Worm (Caenorhabditis elegans) whole organism, late embryonic: ENCODE data around the gene Y9C9A.5.

ENCODE experiments used
- C38D4.7 ChIP-seq: fragments of 200-800 bp; sonication (Bioruptor generic); optimal IDR thresholded peaks from 2 replicates; lab custom pipeline; 2018; ENCODE audit warnings: mild to moderate bottlenecking, missing genetic modification characterization, moderate library complexity, missing compliant biosample characterization
- K02D7.2 ChIP-seq: sonication (generic microtip); optimal IDR thresholded peaks from 2 replicates; lab custom pipeline; 2017; ENCODE audit warnings: mild to moderate bottlenecking, missing genetic modification characterization, missing compliant biosample characterization
- Y22D7AL.16 ChIP-seq: sonication (generic microtip); optimal IDR thresholded peaks from 2 replicates; lab custom pipeline; 2016; ENCODE audit warnings: missing genetic modification characterization, missing compliant biosample characterization
- ama-1 ChIP-seq: fragments of 150-350 bp; optimal IDR thresholded peaks from 2 replicates; lab custom pipeline; 2014
- ceh-14 ChIP-seq: sonication (generic microtip); optimal IDR thresholded peaks from 2 replicates; lab custom pipeline; 2016; ENCODE audit warnings: missing genotype, missing genetic modification characterization, missing compliant biosample characterization
- ceh-19 ChIP-seq: fragments of 200-800 bp; sonication (Bioruptor generic); optimal IDR thresholded peaks from 2 replicates; lab custom pipeline; 2018; ENCODE audit warnings: mild to moderate bottlenecking, missing genetic modification characterization, missing compliant biosample characterization
- ceh-24 ChIP-seq: sonication (generic microtip); optimal IDR thresholded peaks from 2 replicates; lab custom pipeline; 2016; ENCODE audit warnings: mild to moderate bottlenecking, missing genetic modification characterization, missing compliant biosample characterization
- ceh-30 ChIP-seq: fragments of 150-350 bp; optimal IDR thresholded peaks from 2 replicates; lab custom pipeline; 2014; ENCODE audit warnings: missing biosample characterization, missing genetic modification characterization
- ceh-6 ChIP-seq: fragments of 200-800 bp; sonication (Bioruptor generic); optimal IDR thresholded peaks from 2 replicates; lab custom pipeline; 2018; ENCODE audit warnings: mild to moderate bottlenecking, missing genetic modification characterization, missing compliant biosample characterization
- ceh-9 ChIP-seq: sonication (generic microtip); optimal IDR thresholded peaks from 2 replicates; lab custom pipeline; 2016; ENCODE audit warnings: mild to moderate bottlenecking, missing genetic modification characterization, inconsistent platforms, missing compliant biosample characterization
- dve-1 ChIP-seq: sonication (generic microtip); optimal IDR thresholded peaks from 2 replicates; lab custom pipeline; 2017; ENCODE audit warnings: antibody characterized with exemption, mild to moderate bottlenecking, missing genetic modification characterization, missing compliant biosample characterization
- elt-2 ChIP-seq: sonication (generic microtip); optimal IDR thresholded peaks from 2 replicates; lab custom pipeline; 2016; ENCODE audit warnings: missing genetic modification reagents, missing genetic modification characterization, missing compliant biosample characterization
- elt-4 ChIP-seq: sonication (generic microtip); optimal IDR thresholded peaks from 2 replicates; lab custom pipeline; 2016; ENCODE audit warnings: missing genetic modification characterization, missing compliant biosample characterization
- ets-4 ChIP-seq: sonication (generic microtip); optimal IDR thresholded peaks from 2 replicates; lab custom pipeline; 2016; ENCODE audit warnings: missing genetic modification characterization, missing compliant biosample characterization
- eyg-1 ChIP-seq: sonication (generic microtip); optimal IDR thresholded peaks from 2 replicates; lab custom pipeline; 2016; ENCODE audit warnings: missing genotype, missing genetic modification characterization, missing compliant biosample characterization
- fkh-10 ChIP-seq: fragments of 150-350 bp; optimal IDR thresholded peaks from 2 replicates; lab custom pipeline; 2014; ENCODE audit warnings: missing biosample characterization, missing genetic modification reagents, missing genetic modification characterization
- fkh-6 ChIP-seq: sonication (generic microtip); optimal IDR thresholded peaks from 2 replicates; lab custom pipeline; 2016; ENCODE audit warnings: missing genetic modification characterization, missing compliant biosample characterization
- hlh-15 ChIP-seq: sonication (generic microtip); optimal IDR thresholded peaks from 2 replicates; lab custom pipeline; 2016; ENCODE audit warnings: missing genetic modification characterization, missing compliant biosample characterization
- hlh-6 ChIP-seq: sonication (generic microtip); optimal IDR thresholded peaks from 2 replicates; lab custom pipeline; 2016; ENCODE audit warnings: missing genotype, missing genetic modification characterization, missing compliant biosample characterization
- lim-6 ChIP-seq: sonication (generic microtip); optimal IDR thresholded peaks from 2 replicates; lab custom pipeline; 2016; ENCODE audit warnings: missing genetic modification characterization, missing compliant biosample characterization
- mec-3 ChIP-seq: sonication (generic microtip); optimal IDR thresholded peaks from 2 replicates; lab custom pipeline; 2016; ENCODE audit warnings: borderline replicate concordance, missing genetic modification characterization, missing compliant biosample characterization
- nhr-232 ChIP-seq: sonication (generic microtip); optimal IDR thresholded peaks from 2 replicates; lab custom pipeline; 2016; ENCODE audit warnings: missing genetic modification characterization, missing compliant biosample characterization
- odd-2 ChIP-seq: sonication (generic microtip); optimal IDR thresholded peaks from 2 replicates; lab custom pipeline; 2017; ENCODE audit warnings: antibody characterized with exemption, mild to moderate bottlenecking, missing genetic modification characterization, missing compliant biosample characterization
- pag-3 ChIP-seq: sonication (generic microtip); optimal IDR thresholded peaks from 2 replicates; lab custom pipeline; 2016; ENCODE audit warnings: missing compliant biosample characterization, missing genetic modification characterization, borderline replicate concordance
- pha-2 ChIP-seq: sonication (generic microtip); optimal IDR thresholded peaks from 2 replicates; lab custom pipeline; 2017; ENCODE audit warnings: mild to moderate bottlenecking, missing genetic modification characterization, missing compliant biosample characterization
- pqm-1 ChIP-seq: sonication (generic microtip); optimal IDR thresholded peaks from 2 replicates; lab custom pipeline; 2016; ENCODE audit warnings: missing genetic modification characterization, missing compliant biosample characterization
- pros-1 ChIP-seq: fragments of 150-350 bp; optimal IDR thresholded peaks from 2 replicates; lab custom pipeline; 2014; ENCODE audit warnings: missing biosample characterization, missing genetic modification reagents, missing genetic modification characterization
- rnt-1 ChIP-seq: sonication (generic microtip); optimal IDR thresholded peaks from 2 replicates; lab custom pipeline; 2016; ENCODE audit warnings: missing genetic modification characterization, missing compliant biosample characterization
- tbx-2 ChIP-seq: sonication (generic microtip); optimal IDR thresholded peaks from 2 replicates; lab custom pipeline; 2016; ENCODE audit warnings: missing genetic modification characterization, missing compliant biosample characterization
- unc-3 ChIP-seq, 2 experiments: fragments of 200-800 bp in 1 of 2; sonication (Bioruptor generic) in 1 of 2; sonication (generic microtip) in 1 of 2; conservative IDR thresholded peaks in 1 of 2; optimal IDR thresholded peaks in 1 of 2; 2 replicates each; pipeline versions ENCODE4 v1.3.6 to Lab custom; 2016 to 2022; ENCODE audit warnings: missing compliant biosample characterization in 2 of 2, missing genetic modification characterization in 2 of 2, missing genetic modification reagents in 1 of 2
- unc-42 ChIP-seq: sonication (generic microtip); optimal IDR thresholded peaks from 2 replicates; lab custom pipeline; 2016; ENCODE audit warnings: missing genotype, missing genetic modification characterization, missing compliant biosample characterization
- unc-86 ChIP-seq: sonication (generic microtip); optimal IDR thresholded peaks from 2 replicates; lab custom pipeline; 2016; ENCODE audit warnings: missing genetic modification characterization, missing compliant biosample characterization
- zip-5 ChIP-seq: sonication (generic microtip); optimal IDR thresholded peaks from 2 replicates; lab custom pipeline; 2016; ENCODE audit warnings: missing genetic modification characterization, missing compliant biosample characterization

The Y9C9A.5 gene

DNA sequence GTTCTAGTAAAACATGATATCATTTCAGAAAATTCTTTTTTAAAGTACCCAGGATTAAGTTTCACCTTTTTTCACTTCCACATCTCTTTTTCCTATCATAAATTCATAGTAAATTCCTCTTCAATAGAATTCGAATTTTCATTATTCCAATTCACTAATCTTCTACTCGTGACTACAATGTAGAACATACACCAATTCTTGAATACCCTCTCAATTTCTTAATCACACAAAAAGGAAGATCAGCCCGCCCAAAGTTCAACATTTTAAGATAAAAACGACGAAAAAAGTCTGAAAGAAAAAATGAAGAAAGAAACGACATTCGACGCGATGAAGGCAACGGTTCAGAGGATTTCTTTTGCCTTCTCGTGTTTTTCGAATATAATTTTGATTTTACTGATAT, 12.1 kb downstream of the Y9C9A.5 start, which contains the start of gene str-163:
Gene str-163 (plus strand): TSS at position 301 of the 400 bp plus-strand sequence.
- TF ChIP-seq pqm-1 (tag; lab: Kevin White, UChicago) (no peak), K02D7.2 (tag; lab: Kevin White, UChicago) (no peak), pros-1 (tag; lab: Kevin White, UChicago) (no peak), hlh-6 (tag; lab: Kevin White, UChicago) (no peak), ceh-19 (GFP tag; lab: Kevin White, UChicago) (no peak), ceh-9 (tag; lab: Kevin White, UChicago) (no peak), fkh-6 (tag; lab: Kevin White, UChicago) (no peak), rnt-1 (tag; lab: Kevin White, UChicago) (no peak), odd-2 (tag; lab: Kevin White, UChicago) (no peak), eyg-1 (tag; lab: Kevin White, UChicago) (no peak), unc-3 (GFP tag; conservative IDR thresholded peaks at IDR 0.05; lab: Robert Waterston, UW) (no peak), unc-3 (tag; optimal IDR thresholded peaks at IDR 0.05; lab: Kevin White, UChicago) (no peak), lim-6 (tag; lab: Kevin White, UChicago) (no peak), dve-1 (tag; lab: Kevin White, UChicago) (no peak), ceh-6 (GFP tag; lab: Kevin White, UChicago) (no peak), C38D4.7 (GFP tag; lab: Kevin White, UChicago) (no peak), unc-86 (tag; lab: Kevin White, UChicago) (no peak)

- TF ChIP-seq ceh-14 (no peak), unc-42 (tag; lab: Kevin White, UChicago) (no peak)
Observed at ce11 chrIV:4960623-4961022, 18.8 kb downstream of the Y9C9A.5 start, which contains the start of gene str-164. TSS of gene str-164 (plus strand) at chrIV:4960735.

DNA sequence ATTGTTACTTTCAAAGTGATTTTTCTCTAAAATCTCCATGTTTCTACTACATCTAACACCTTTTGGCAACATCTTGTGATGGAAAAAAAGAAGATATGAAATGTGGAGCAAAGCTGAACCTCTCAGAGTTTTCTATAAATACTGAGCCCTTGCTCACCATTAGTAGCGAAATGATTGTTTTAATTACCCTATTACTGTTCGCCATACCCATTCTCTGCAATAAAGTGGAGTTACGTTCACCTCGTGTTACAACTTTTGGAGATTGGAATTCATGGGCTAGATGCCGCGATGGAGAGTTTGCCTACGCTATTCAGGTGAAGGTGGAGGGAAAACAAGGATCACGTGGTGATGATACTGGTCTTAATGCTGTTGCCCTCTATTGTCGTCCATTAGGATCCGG, 22.1 kb downstream of the Y9C9A.5 start, which contains the start of gene txt-3:
Gene txt-3 (plus strand): TSS at position 125 of the 400 bp plus-strand sequence.
- TF ChIP-seq elt-4 (tag; lab: Kevin White, UChicago) (no peak), ama-1 (lab: Kevin White, UChicago) (no peak), fkh-10 (GFP tag; lab: Kevin White, UChicago) (no peak), tbx-2 (tag; lab: Kevin White, UChicago) (no peak), ets-4 (tag; lab: Kevin White, UChicago) (no peak), eyg-1 (tag; lab: Kevin White, UChicago) (no peak), pag-3 (tag; lab: Kevin White, UChicago) (no peak), ceh-24 (tag; lab: Kevin White, UChicago) (no peak), hlh-15 (no peak)
- TF ChIP-seq, all 69 proteins: peak for 0

DNA sequence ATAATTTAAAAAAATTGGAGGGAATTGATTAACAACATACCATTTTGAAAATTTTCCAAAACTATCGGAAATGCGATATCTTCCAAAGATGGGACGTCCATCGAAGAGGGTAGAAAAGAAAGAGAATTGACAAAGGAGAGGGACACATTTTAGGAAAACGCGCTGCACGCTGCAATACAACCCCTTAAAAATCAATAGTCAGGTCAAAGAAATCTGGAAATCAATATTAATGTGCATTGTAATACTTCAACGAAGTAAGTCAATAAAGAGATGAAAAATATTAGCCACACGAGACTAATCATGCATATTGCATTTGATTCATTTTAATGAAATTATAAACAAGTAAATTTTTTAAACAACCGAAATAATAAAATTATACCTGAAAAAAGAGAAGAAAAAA, 27.6 kb downstream of the Y9C9A.5 start, which contains the start of gene Y9C9A.13:
Gene Y9C9A.13 (minus strand): TSS at position 101 of the 400 bp plus-strand sequence.
- TF ChIP-seq mec-3 (tag; lab: Kevin White, UChicago), result no peak
- no peak for TF ChIP-seq fkh-10 (GFP tag; lab: Kevin White, UChicago)

DNA sequence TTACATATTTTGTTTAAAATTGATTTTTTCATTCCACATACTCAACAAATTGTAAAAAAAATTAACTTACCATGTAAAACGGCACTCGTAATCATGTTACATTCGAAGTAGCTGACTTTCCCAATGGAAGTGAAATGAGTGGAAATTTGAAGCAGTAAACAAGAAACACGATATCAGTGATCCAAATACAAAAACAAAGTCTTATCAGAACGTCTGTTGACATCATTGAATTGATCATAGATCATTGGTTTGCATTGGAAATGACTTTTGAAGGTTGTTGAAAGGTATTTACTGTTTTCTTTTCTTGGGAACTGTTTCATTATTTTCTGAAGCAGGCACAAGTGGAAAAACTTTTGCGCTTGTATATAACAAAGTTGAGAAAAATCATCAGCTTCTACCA, 34.2 kb downstream of the Y9C9A.5 start, which contains the start of gene Y9C9A.16:
Gene Y9C9A.16 (minus strand): TSS at position 131 of the 400 bp plus-strand sequence.
- TF ChIP-seq ets-4 (tag; lab: Kevin White, UChicago) (no peak), C38D4.7 (GFP tag; lab: Kevin White, UChicago) (no peak), elt-2 (tag; lab: Kevin White, UChicago) (no peak), pag-3 (tag; lab: Kevin White, UChicago) (no peak), rnt-1 (tag; lab: Kevin White, UChicago) (no peak), unc-86 (tag; lab: Kevin White, UChicago) (no peak), ceh-24 (tag; lab: Kevin White, UChicago) (no peak), zip-5 (tag; lab: Kevin White, UChicago) (no peak), Y22D7AL.16 (no peak), ama-1 (lab: Kevin White, UChicago) (no peak), tbx-2 (tag; lab: Kevin White, UChicago) (no peak), nhr-232 (tag; lab: Kevin White, UChicago) (no peak), pha-2 (tag; lab: Kevin White, UChicago) (no peak), ceh-6 (GFP tag; lab: Kevin White, UChicago) (no peak), eyg-1 (tag; lab: Kevin White, UChicago) (no peak), ceh-30 (tag; lab: Kevin White, UChicago) (no peak), K02D7.2 (tag; lab: Kevin White, UChicago) (no peak), lim-6 (tag; lab: Kevin White, UChicago) (no peak)
